Fruit fly (Drosophila melanogaster) Kc167 (cell line): ENCODE data around the gene RpL34a.

ENCODE experiments used
- Myc ChIP-seq: fragments of >200 bp; optimal IDR thresholded peaks from 2 replicates; lab custom pipeline; 2017; ENCODE audit warnings: missing external identifiers
- Sin3A ChIP-seq: fragments of >200 bp; optimal IDR thresholded peaks from 2 replicates; lab custom pipeline; 2018; ENCODE audit warnings: missing external identifiers
- h ChIP-seq: fragments of >200 bp; optimal IDR thresholded peaks from 3 replicates; lab custom pipeline; 2018; ENCODE audit warnings: missing external identifiers
- insv ChIP-seq: fragments of >200 bp; optimal IDR thresholded peaks from 3 replicates; lab custom pipeline; 2018; ENCODE audit warnings: missing external identifiers
- psq ChIP-seq: fragments of >200 bp; optimal IDR thresholded peaks from 2 replicates; lab custom pipeline; 2017; ENCODE audit warnings: missing external identifiers
- ttk ChIP-seq: sonication (Bioruptor generic); optimal IDR thresholded peaks from 2 replicates; lab custom pipeline; 2017; ENCODE audit warnings: missing external identifiers

RpL34a gene

dm6 chr3R:26059195-26059594, at the start of gene RpL34a, which contains the start of gene Trmt61:
Gene RpL34a, minus strand, starts transcription at chr3R:26059267.
Gene Trmt61, plus strand, starts transcription at chr3R:26059496.
- no peak for TF ChIP-seq Myc (lab: Kevin White, UChicago)
- TF ChIP-seq psq: no peak
- TF ChIP-seq Sin3A (lab: Kevin White, UChicago): no peak
- TF ChIP-seq insv (lab: Kevin White, UChicago): no peak
- TF ChIP-seq ttk (lab: Kevin White, UChicago): no peak
- no peak for TF ChIP-seq h (lab: Kevin White, UChicago)

- TF ChIP-seq insv (lab: Kevin White, UChicago) (no peak), psq (no peak), Sin3A (lab: Kevin White, UChicago) (no peak), h (lab: Kevin White, UChicago) (no peak), ttk (lab: Kevin White, UChicago) (no peak), Myc (lab: Kevin White, UChicago) (no peak)
These were observed 49.4 kb upstream of the RpL34a start for dm6 chr3R:26108424-26108823.

- no peak for TF ChIP-seq insv (lab: Kevin White, UChicago)
- no peak for TF ChIP-seq Myc (lab: Kevin White, UChicago)
- TF ChIP-seq Sin3A (lab: Kevin White, UChicago): no peak
These were observed 47.6 kb upstream of the RpL34a start, which contains the start of gene Cipc for dm6 chr3R:26106595-26107152. Gene Cipc, plus strand, starts transcription at chr3R:26106868.

- TF ChIP-seq Sin3A (lab: Kevin White, UChicago): no peak
- no peak for TF ChIP-seq psq
- no peak for TF ChIP-seq h (lab: Kevin White, UChicago)
- no peak for TF ChIP-seq insv (lab: Kevin White, UChicago)
- TF ChIP-seq ttk (lab: Kevin White, UChicago): no peak
- TF ChIP-seq Myc (lab: Kevin White, UChicago): no peak
These were observed 46.9 kb upstream of the RpL34a start for dm6 chr3R:26105924-26106494.

dm6 chr3R:26105407-26105806, 46.3 kb upstream of the RpL34a start:
- no peak for TF ChIP-seq Sin3A (lab: Kevin White, UChicago)
- TF ChIP-seq Myc (lab: Kevin White, UChicago): no peak
- no peak for TF ChIP-seq ttk (lab: Kevin White, UChicago)
- TF ChIP-seq insv (lab: Kevin White, UChicago): no peak
- TF ChIP-seq h (lab: Kevin White, UChicago): no peak

- TF ChIP-seq h (lab: Kevin White, UChicago) (no peak), ttk (lab: Kevin White, UChicago) (no peak), psq (no peak), insv (lab: Kevin White, UChicago) (no peak), Myc (lab: Kevin White, UChicago) (no peak)
These were observed 46.0 kb upstream of the RpL34a start for dm6 chr3R:26105141-26105403.

DNA sequence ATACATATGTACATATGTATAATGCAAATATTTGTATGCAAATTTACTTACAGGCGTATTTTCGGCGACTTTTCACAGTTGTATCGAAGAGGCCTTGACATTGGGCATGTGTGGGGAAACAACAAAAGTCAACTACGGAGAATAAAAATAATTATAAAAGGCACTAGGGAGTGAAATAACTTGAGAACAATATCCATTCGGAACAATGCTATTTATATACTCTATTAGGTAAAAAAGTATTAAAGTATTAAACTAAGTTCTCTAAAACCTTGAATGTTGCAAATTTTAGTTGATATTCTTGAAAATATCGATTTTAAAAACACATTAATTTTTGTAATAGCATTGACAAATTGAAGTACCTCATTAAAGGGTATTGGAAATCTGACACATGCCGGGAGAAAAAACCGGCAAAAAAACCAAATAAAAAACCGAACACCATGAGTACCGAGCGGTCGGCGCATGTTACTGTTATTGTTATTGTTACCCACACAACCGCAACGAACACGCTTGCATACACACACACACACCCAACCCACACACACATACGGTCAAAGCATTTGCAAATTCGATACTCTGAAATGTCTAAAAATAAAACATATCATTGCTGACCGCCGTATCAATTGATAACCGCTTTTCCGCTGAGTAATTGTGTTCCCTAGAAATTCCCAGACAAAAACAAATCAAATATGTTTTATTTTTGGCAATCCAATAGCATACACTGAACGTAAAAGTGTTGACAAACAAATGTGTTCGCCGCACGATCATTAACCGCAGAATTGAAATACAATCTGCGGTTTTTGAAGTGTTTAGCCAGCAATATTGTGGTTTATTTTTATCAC, 45.5 kb upstream of the RpL34a start:
- TF ChIP-seq h (lab: Kevin White, UChicago): no peak
- TF ChIP-seq Sin3A (lab: Kevin White, UChicago): no peak
- no peak for TF ChIP-seq psq
- TF ChIP-seq ttk (lab: Kevin White, UChicago): no peak
- TF ChIP-seq Myc (lab: Kevin White, UChicago): no peak
- TF ChIP-seq insv (lab: Kevin White, UChicago): no peak

- TF ChIP-seq ttk (lab: Kevin White, UChicago) (no peak), Myc (lab: Kevin White, UChicago) (no peak), insv (lab: Kevin White, UChicago) (no peak), psq (no peak), Sin3A (lab: Kevin White, UChicago) (no peak), h (lab: Kevin White, UChicago) (no peak)
These were observed 44.4 kb upstream of the RpL34a start for dm6 chr3R:26103440-26103839.

DNA sequence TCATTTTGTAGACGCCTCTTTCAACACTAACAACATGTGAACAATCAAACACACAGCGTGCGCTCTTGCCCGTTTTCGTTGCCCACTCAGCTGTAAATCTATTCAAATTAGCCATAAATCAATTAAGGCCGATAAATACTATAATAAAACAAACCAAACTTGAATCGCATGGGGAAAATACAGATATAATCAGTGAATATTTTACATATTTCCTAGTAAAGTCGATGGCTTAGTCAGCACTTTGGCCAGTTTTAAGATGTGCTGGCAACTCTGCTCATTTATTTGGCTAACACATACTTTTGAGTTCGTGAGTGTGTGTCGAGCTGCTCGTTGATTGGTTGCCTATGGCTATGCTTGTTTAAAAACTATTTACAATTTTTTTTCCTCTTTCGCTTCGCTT, 40.2 kb upstream of the RpL34a start:
- TF ChIP-seq insv (lab: Kevin White, UChicago): no peak
- no peak for TF ChIP-seq ttk (lab: Kevin White, UChicago)
- TF ChIP-seq Sin3A (lab: Kevin White, UChicago): no peak
- no peak for TF ChIP-seq h (lab: Kevin White, UChicago)

DNA sequence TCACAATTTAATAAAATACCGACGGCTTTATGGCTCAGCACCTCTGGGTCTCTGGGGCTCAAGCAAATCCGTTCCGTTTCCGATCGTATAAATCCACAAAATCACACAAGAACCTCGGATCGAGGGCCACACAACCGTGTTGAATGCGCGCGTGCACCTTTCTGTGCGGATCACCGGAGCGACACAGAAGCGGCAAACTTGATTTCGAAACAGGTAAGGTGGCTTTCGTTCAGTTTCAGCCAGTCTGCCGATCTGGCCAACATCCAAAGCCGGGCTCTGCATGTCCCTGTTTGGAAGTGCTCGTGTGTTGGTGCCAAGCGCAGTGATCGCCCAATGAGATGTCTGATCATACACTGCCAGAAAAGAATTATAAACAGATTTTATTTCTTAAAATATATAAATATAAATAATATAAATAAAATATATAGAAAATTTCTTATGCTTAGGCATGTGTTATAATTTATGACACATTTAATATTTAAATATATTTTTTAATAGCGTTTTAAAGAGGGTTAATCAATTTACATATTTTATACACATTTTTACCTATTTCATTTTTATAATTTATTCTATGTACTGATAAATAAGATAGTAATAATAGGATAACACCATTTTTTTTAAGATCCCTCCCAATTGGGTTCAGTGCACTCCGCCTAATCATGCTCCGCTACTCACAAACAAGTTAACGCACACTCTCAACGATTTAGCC, 39.6 kb upstream of the RpL34a start, which contains the start of gene dysf:
Gene dysf, minus strand, starts transcription at position 210 of the 709 bp plus-strand sequence.
- TF ChIP-seq insv (lab: Kevin White, UChicago): no peak
- no peak for TF ChIP-seq h (lab: Kevin White, UChicago)
- no peak for TF ChIP-seq psq
- no peak for TF ChIP-seq Sin3A (lab: Kevin White, UChicago)
- TF ChIP-seq Myc (lab: Kevin White, UChicago): no peak
- TF ChIP-seq ttk (lab: Kevin White, UChicago): no peak

- TF ChIP-seq psq: no peak
- TF ChIP-seq ttk (lab: Kevin White, UChicago): no peak
- no peak for TF ChIP-seq Myc (lab: Kevin White, UChicago)
- TF ChIP-seq Sin3A (lab: Kevin White, UChicago): no peak
- no peak for TF ChIP-seq h (lab: Kevin White, UChicago)
- TF ChIP-seq insv (lab: Kevin White, UChicago): no peak
These were observed 37.1 kb upstream of the RpL34a start for dm6 chr3R:26096192-26096591.
